Fruit fly (Drosophila melanogaster): Measurements from ENCODE around the gene lz.

The lz gene

dm6 chrX:9255964-9256520, 28.4 kb upstream of the lz start, which contains the start of gene ric8a (continued):
- TF ChIP-seq CG14860 (GFP tag; IDR thresholded peaks at IDR 0.05; ENCODE audit: partially characterized antibody) (peak; percentile 64; the same call in 2 of the 3 replicates), pfk (GFP tag; optimal IDR thresholded peaks at IDR 0.05) (no peak), salm (tag; optimal IDR thresholded peaks at IDR 0.05) (no peak), CG1832 (GFP tag; optimal IDR thresholded peaks at IDR 0.05) (no peak), dmrt11E (tag; optimal IDR thresholded peaks at IDR 0.05) (no peak), ac (GFP tag; optimal IDR thresholded peaks at IDR 0.05) (no peak), ro (GFP tag; IDR thresholded peaks at IDR 0.05) (no peak), so (GFP tag; IDR thresholded peaks at IDR 0.05) (no peak), tna (GFP tag; IDR thresholded peaks at IDR 0.05; ENCODE audit: partially characterized antibody) (peak; percentile 54), CG11398 (GFP tag; optimal IDR thresholded peaks at IDR 0.05) (no peak), chinmo (GFP tag; IDR thresholded peaks at IDR 0.05; ENCODE audit: partially characterized antibody) (0 out of 4 replicates have a peak, but pooled peaks have one; percentile 49), Gsc (GFP tag; IDR thresholded peaks at IDR 0.05) (no peak), psq (GFP tag; optimal IDR thresholded peaks at IDR 0.05) (no peak), Dip2 (GFP tag; IDR thresholded peaks at IDR 0.05) (no peak), inv (GFP tag; IDR thresholded peaks at IDR 0.05; ENCODE audit: partially characterized antibody) (peak; percentile 76), Bdp1 (GFP tag; optimal IDR thresholded peaks at IDR 0.05) (no peak), Ptx1 (GFP tag; IDR thresholded peaks at IDR 0.05) (no peak), unc-4 (GFP tag; IDR thresholded peaks at IDR 0.05; ENCODE audit: partially characterized antibody) (peak; percentile 76), scrt (GFP tag; optimal IDR thresholded peaks at IDR 0.05) (no peak), Dref (GFP tag; IDR thresholded peaks at IDR 0.05) (peak; percentile 53), CG6791 (GFP tag; IDR thresholded peaks at IDR 0.05; ENCODE audit: partially characterized antibody) (peak; percentile 86), bsh (GFP tag; optimal IDR thresholded peaks at IDR 0.05) (no peak), wor (GFP tag; IDR thresholded peaks at IDR 0.05) (no peak), CG6654 (GFP tag; optimal IDR thresholded peaks at IDR 0.05) (no peak), kay (GFP tag; optimal IDR thresholded peaks at IDR 0.05) (no peak), nerfin-2 (GFP tag; IDR thresholded peaks at IDR 0.05; ENCODE audit: partially characterized antibody) (peak; percentile 52; the same call in 1 of the 2 replicates), ssp (GFP tag; IDR thresholded peaks at IDR 0.05) (no peak), h (optimal IDR thresholded peaks at IDR 0.05) (no peak), CG12659 (GFP tag; optimal IDR thresholded peaks at IDR 0.05) (peak; percentile 30), CG1529 (GFP tag; optimal IDR thresholded peaks at IDR 0.05) (no peak), D19A (tag; optimal IDR thresholded peaks at IDR 0.05) (no peak), CHES-1-like (GFP tag; optimal IDR thresholded peaks at IDR 0.05) (no peak), Dad (GFP tag; optimal IDR thresholded peaks at IDR 0.05) (no peak), insv (GFP tag; optimal IDR thresholded peaks at IDR 0.05) (peak in 1 of 2 experiments; percentile 93), CG6254 (GFP tag; optimal IDR thresholded peaks at IDR 0.05) (no peak), kni (GFP tag; optimal IDR thresholded peaks at IDR 0.05) (no peak), CG3838 (GFP tag; optimal IDR thresholded peaks at IDR 0.05) (no peak), org-1 (GFP tag; optimal IDR thresholded peaks at IDR 0.05) (no peak), br (optimal IDR thresholded peaks at IDR 0.05) (no peak), CG10209 (GFP tag; optimal IDR thresholded peaks at IDR 0.05) (no peak), B-H2 (GFP tag; optimal IDR thresholded peaks at IDR 0.05) (no peak), B-H1 (GFP tag; IDR thresholded peaks at IDR 0.05) (no peak), Mrtf (GFP tag; IDR thresholded peaks at IDR 0.05) (no peak), CG8765 (GFP tag; IDR thresholded peaks at IDR 0.05) (no peak), CG11723 (GFP tag; optimal IDR thresholded peaks at IDR 0.05) (no peak), CG4730 (GFP tag; IDR thresholded peaks at IDR 0.05) (no peak), CG8478 (optimal IDR thresholded peaks at IDR 0.05) (no peak), Drgx (GFP tag; IDR thresholded peaks at IDR 0.05) (no peak), CG13894 (tag; optimal IDR thresholded peaks at IDR 0.05) (no peak), dati (GFP tag; IDR thresholded peaks at IDR 0.05) (no peak), mirr (GFP tag; optimal IDR thresholded peaks at IDR 0.05) (no peak)

All from whole organism, embryonic.